Worm (Caenorhabditis elegans) whole organism, early embryonic: ENCODE data around the gene sru-44.
"Not testable (repeated sequence)": the region's sequence is repeated elsewhere in the genome, so short reads cannot be mapped to it uniquely, and the experiment has no call there.

Experiments used
- B0310.2 ChIP-seq: sonication (generic microtip); optimal IDR thresholded peaks from 2 replicates; lab custom pipeline; 2016; ENCODE audit warnings: mild to moderate bottlenecking, missing genetic modification characterization, missing compliant biosample characterization
- F13C5.2 ChIP-seq: sonication (generic microtip); optimal IDR thresholded peaks from 2 replicates; lab custom pipeline; 2017; ENCODE audit warnings: mild to moderate bottlenecking, missing genetic modification characterization, inconsistent platforms, missing compliant biosample characterization
- aly-1 ChIP-seq: sonication (generic microtip); optimal IDR thresholded peaks from 2 replicates; lab custom pipeline; 2016; ENCODE audit warnings: missing genetic modification characterization, missing compliant biosample characterization
- ama-1 ChIP-seq: fragments of 150-350 bp; optimal IDR thresholded peaks from 2 replicates; lab custom pipeline; 2014
- ceh-13 ChIP-seq: fragments of 200-800 bp; sonication (Bioruptor generic); optimal IDR thresholded peaks from 2 replicates; lab custom pipeline; 2018; ENCODE audit warnings: mild to moderate bottlenecking, missing genetic modification characterization, missing compliant biosample characterization
- ceh-36 ChIP-seq: sonication (generic microtip); optimal IDR thresholded peaks from 2 replicates; lab custom pipeline; 2016; ENCODE audit warnings: missing genetic modification characterization, inconsistent platforms, missing compliant biosample characterization
- ets-7 ChIP-seq: sonication (generic microtip); optimal IDR thresholded peaks from 2 replicates; lab custom pipeline; 2016; ENCODE audit warnings: missing genotype, missing genetic modification characterization, missing compliant biosample characterization
- flt-1 ChIP-seq: fragments of 200-800 bp; sonication (Bioruptor generic); IDR thresholded peaks from 2 replicates; pipeline ENCODE4 v1.3.6; 2022; ENCODE audit warnings: missing genetic modification characterization, missing compliant biosample characterization
- hmbx-1 ChIP-seq: sonication (generic microtip); optimal IDR thresholded peaks from 2 replicates; lab custom pipeline; 2016; ENCODE audit warnings: mild to moderate bottlenecking, missing genetic modification characterization, missing compliant biosample characterization
- hmg-4 ChIP-seq: fragments of 200-800 bp; sonication (Bioruptor generic); optimal IDR thresholded peaks from 2 replicates; lab custom pipeline; 2018; ENCODE audit warnings: mild to moderate bottlenecking, missing genetic modification characterization, missing compliant biosample characterization
- hnd-1 ChIP-seq: sonication (generic microtip); optimal IDR thresholded peaks from 2 replicates; lab custom pipeline; 2016; ENCODE audit warnings: missing genetic modification characterization, missing compliant biosample characterization
- pes-1 ChIP-seq: fragments of 200-800 bp; sonication (Bioruptor generic); IDR thresholded peaks from 2 replicates; pipeline ENCODE4 v1.3.6; 2022; ENCODE audit warnings: missing genetic modification reagents, missing genetic modification characterization, missing compliant biosample characterization
- scrt-1 ChIP-seq: fragments of 200-800 bp; sonication (Bioruptor generic); IDR thresholded peaks from 2 replicates; pipeline ENCODE4 v1.3.6; 2022; ENCODE audit warnings: missing genetic modification characterization, missing compliant biosample characterization
- sea-1 ChIP-seq: fragments of 200-800 bp; sonication (Bioruptor generic); conservative IDR thresholded peaks from 2 replicates; pipeline ENCODE4 v1.3.6; 2022; ENCODE audit warnings: missing genetic modification characterization, missing compliant biosample characterization
- tbx-11 ChIP-seq: fragments of 200-800 bp; sonication (Bioruptor generic); IDR thresholded peaks from 2 replicates; pipeline ENCODE4 v1.3.6; 2022; ENCODE audit warnings: missing genetic modification characterization, missing compliant biosample characterization
- tbx-37 ChIP-seq: fragments of 200-800 bp; sonication (Bioruptor generic); conservative IDR thresholded peaks from 2 replicates; pipeline ENCODE4 v1.3.6; 2022; ENCODE audit warnings: missing genetic modification reagents, missing genetic modification characterization, missing compliant biosample characterization
- tra-4 ChIP-seq: sonication (generic microtip); optimal IDR thresholded peaks from 2 replicates; lab custom pipeline; 2017; ENCODE audit warnings: missing genetic modification characterization, missing compliant biosample characterization

Gene sru-44

DNA sequence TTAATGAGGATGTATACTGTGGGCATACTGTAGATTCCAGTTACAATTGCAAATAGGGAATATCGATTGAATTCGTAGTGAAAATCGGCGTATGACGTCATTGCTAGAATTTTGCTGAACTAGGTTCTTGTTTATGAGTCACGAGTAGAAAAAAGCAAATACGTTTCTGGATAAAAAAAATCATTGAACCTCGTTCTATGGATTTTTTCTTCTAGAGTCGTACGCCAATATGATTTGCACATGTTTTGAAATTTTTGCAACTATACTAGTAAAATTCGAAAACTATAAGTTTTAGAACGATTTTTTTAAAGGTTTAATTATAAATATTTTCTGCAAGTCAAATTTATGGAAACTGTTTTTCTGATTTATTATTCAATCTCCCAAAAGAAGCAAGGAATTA is at the start of gene sru-44:
TSS of gene sru-44 (minus strand) at position 101 of the 400 bp plus-strand sequence.
- TF ChIP-seq B0310.2 (tag; lab: Kevin White, UChicago) (no peak), ceh-13 (no peak), tbx-37 (GFP tag; lab: Robert Waterston, UW) (no peak), sea-1 (no peak), ama-1 (lab: Kevin White, UChicago) (no peak), ets-7 (no peak), hnd-1 (no peak), ceh-36 (tag; lab: Kevin White, UChicago) (no peak), flt-1 (GFP tag; lab: Robert Waterston, UW) (no peak), F13C5.2 (no peak), hmbx-1 (tag; lab: Kevin White, UChicago) (no peak), tra-4 (tag; lab: Kevin White, UChicago) (no peak), pes-1 (GFP tag; lab: Robert Waterston, UW) (no peak), tbx-11 (no peak), hmg-4 (no peak)

DNA sequence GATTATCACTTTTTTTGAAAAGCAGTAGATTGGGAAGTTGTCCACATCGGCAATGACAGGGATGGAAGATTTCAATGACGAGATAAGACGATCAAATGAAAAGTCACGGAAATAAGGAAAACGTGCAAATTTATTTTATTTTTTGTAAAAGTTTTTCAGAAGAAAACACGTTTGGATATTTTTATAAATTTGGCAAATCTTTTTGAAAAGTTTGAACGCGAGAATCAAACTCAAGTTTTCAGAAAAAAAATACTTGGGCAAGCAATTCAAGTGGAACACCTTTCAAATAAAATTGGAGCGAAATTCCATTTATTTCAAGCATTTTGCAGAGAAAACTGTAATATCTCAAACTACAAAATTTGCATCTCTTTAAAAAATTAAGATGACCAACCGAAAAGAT is 47.4 kb upstream of the sru-44 start, which contains the start of gene F36D3.5:
TSS of gene F36D3.5 (minus strand) at position 101 of the 400 bp plus-strand sequence.
- TF ChIP-seq tbx-37 (GFP tag; lab: Robert Waterston, UW); pes-1 (GFP tag; lab: Robert Waterston, UW); sea-1: not testable (repeated sequence)

DNA sequence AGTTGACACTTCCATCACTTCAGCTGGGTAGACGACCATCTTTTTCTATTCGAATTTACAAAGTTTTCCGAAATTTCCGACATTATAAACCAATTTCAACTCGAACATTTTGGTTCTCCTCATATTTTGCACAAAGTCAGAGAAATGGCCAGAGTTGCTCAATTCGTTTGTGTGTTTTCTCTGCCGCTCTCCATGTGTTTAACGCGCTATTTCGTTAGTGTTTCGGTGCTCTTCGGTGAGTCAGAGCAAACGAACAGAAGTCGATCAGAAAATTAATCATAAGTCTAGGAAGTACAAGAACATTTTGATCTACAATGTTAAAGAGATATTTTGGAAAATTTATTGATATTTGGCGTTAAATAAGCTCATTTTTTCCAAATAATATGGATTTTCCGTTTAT is 40.9 kb upstream of the sru-44 start, which contains the start of gene srr-3:
TSS of gene srr-3 (minus strand) at position 101 of the 400 bp plus-strand sequence.
- no peak for TF ChIP-seq ceh-13
- TF ChIP-seq ama-1 (lab: Kevin White, UChicago): no peak
- no peak for TF ChIP-seq sea-1
- no peak for TF ChIP-seq aly-1
- TF ChIP-seq scrt-1 (GFP tag; lab: Robert Waterston, UW): no peak
- no peak for TF ChIP-seq B0310.2 (tag; lab: Kevin White, UChicago)
- no peak for TF ChIP-seq tra-4 (tag; lab: Kevin White, UChicago)
- TF ChIP-seq hmbx-1 (tag; lab: Kevin White, UChicago): no peak
- no peak for TF ChIP-seq pes-1 (GFP tag; lab: Robert Waterston, UW)
- TF ChIP-seq flt-1 (GFP tag; lab: Robert Waterston, UW): no peak
- no peak for TF ChIP-seq ets-7
- no peak for TF ChIP-seq ceh-36 (tag; lab: Kevin White, UChicago)
- no peak for TF ChIP-seq hnd-1
- no peak for TF ChIP-seq F13C5.2
- TF ChIP-seq tbx-11: no peak
- TF ChIP-seq hmg-4: no peak
- no peak for TF ChIP-seq tbx-37 (GFP tag; lab: Robert Waterston, UW)

DNA sequence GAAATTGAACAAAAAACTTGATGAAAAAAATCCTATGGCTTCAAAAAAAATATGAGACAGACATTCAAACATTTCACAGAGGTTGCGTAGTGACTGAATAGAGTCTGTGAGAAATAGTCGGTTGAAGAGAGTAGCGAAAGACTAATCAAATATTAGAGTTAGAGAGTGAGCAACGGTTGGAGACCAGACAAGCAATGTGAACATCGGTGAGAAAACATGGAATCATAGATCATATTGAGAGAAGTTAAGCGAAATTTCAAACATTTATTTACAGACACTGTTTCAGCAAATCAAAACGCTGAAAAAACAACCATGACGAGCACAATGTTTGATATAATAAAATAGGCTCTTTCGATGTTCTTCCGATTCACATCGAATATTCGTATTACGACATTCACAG is 38.9 kb upstream of the sru-44 start:
- no peak for TF ChIP-seq ama-1 (lab: Kevin White, UChicago)

DNA sequence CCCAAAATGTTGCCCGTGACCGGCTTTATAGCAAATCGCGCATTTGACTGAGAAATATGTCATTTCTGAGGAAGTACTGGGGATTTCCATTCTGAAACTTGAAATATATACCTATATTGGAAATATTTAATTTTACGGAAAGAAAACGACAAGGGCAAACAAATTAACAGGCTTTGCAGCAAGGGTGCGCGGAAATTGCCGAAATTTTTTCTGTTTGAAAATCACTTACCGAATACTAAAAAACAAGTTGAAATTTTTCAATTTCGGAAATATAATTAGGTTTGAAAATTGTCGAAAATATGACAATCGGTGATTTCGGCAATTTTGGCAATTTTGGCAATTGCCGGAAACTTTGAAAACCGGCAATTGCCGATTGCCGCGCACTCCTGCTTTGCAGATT is 38.1 kb upstream of the sru-44 start, which contains the start of gene nhr-54:
TSS of gene nhr-54 (minus strand) at position 101 of the 400 bp plus-strand sequence.
- TF ChIP-seq ceh-13 (no peak), F13C5.2 (no peak), scrt-1 (GFP tag; lab: Robert Waterston, UW) (no peak), flt-1 (GFP tag; lab: Robert Waterston, UW) (no peak), hnd-1 (no peak), aly-1 (no peak)

DNA sequence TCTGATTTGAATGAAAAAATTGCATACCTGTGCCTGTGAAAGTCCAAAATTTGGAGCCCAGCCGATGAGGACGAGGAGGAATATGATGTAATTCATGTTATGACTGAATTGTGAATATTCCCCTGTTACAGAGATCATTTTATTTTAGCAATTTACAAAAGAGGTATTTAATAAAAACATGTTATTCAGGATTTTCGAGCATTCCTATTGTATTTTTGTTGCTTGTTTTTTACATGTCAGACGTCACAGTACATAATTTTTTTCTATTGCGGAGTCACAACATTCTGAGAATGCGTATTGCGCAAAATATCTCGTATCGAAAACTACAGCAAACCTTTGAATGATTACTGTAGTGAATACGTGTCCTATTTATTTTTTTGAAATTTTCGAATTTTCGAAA is 35.4 kb upstream of the sru-44 start, which contains the start of gene F36D3.14:
TSS of gene F36D3.14 (minus strand) at position 101 of the 400 bp plus-strand sequence.
- TF ChIP-seq aly-1 (no peak), hmg-4 (no peak), hmbx-1 (tag; lab: Kevin White, UChicago) (no peak), hnd-1 (no peak), ets-7 (no peak), ceh-36 (tag; lab: Kevin White, UChicago) (no peak), F13C5.2 (no peak), pes-1 (GFP tag; lab: Robert Waterston, UW) (no peak), scrt-1 (GFP tag; lab: Robert Waterston, UW) (no peak), tra-4 (tag; lab: Kevin White, UChicago) (no peak), B0310.2 (tag; lab: Kevin White, UChicago) (no peak), ama-1 (lab: Kevin White, UChicago) (no peak)

DNA sequence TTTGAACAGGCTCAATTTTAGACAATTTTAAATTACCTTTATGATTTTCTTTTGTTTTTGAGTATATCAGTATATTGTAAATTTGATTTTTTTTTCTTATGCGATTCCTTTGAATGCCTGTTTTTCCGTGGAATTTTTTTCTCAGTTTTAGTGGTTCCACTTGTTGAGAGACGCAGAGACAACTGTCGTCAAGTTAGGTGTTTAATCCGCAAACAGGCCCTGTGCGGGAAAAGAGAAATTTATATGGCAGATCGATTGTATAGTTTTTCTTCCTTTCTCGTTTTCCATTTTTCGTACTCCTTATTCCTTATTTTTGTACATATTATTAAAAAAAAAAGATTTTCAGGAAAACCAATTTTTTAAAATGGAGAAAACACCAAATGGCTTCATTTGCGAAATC is 31.3 kb upstream of the sru-44 start, which contains the start of gene F36D3.1:
TSS of gene F36D3.1 (plus strand) at position 347 of the 400 bp plus-strand sequence.
- TF ChIP-seq hnd-1 (no peak), ama-1 (lab: Kevin White, UChicago) (no peak), aly-1 (no peak), tbx-37 (GFP tag; lab: Robert Waterston, UW) (no peak), hmbx-1 (tag; lab: Kevin White, UChicago) (no peak), ceh-13 (no peak), ceh-36 (tag; lab: Kevin White, UChicago) (no peak), tra-4 (tag; lab: Kevin White, UChicago) (no peak), scrt-1 (GFP tag; lab: Robert Waterston, UW) (no peak), F13C5.2 (no peak), hmg-4 (no peak), B0310.2 (tag; lab: Kevin White, UChicago) (no peak), pes-1 (GFP tag; lab: Robert Waterston, UW) (no peak), tbx-11 (no peak)

DNA sequence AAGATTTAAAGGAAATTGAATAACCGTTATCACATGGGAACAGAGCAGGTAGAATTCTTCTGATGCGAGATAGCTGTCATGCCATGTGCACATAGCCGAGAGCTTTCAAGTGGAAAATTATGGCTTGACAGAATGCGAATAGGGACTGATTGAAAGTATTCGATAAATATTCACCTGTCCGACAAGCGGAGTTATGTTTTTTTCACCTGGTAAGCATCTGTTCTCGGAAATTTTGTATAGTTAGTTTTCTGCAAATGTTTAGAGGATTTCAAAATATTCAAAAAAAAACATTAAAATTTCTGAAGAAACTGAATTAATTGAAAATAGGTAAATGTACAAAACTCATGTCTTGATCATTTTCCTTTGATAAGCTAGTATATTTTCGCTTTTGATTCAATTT is 29.8 kb upstream of the sru-44 start, which contains the start of gene srh-136:
TSS of gene srh-136 (minus strand) at position 93 of the 400 bp plus-strand sequence.
- TF ChIP-seq ceh-36 (tag; lab: Kevin White, UChicago): no peak
- TF ChIP-seq F13C5.2: no peak
- TF ChIP-seq tbx-37 (GFP tag; lab: Robert Waterston, UW): no peak
- no peak for TF ChIP-seq flt-1 (GFP tag; lab: Robert Waterston, UW)
- TF ChIP-seq pes-1 (GFP tag; lab: Robert Waterston, UW): no peak
- TF ChIP-seq hnd-1: no peak
- TF ChIP-seq scrt-1 (GFP tag; lab: Robert Waterston, UW): no peak
- TF ChIP-seq ceh-13: no peak
- TF ChIP-seq aly-1: no peak
- no peak for TF ChIP-seq tra-4 (tag; lab: Kevin White, UChicago)
